Fruit fly (Drosophila melanogaster): Measurements from ENCODE around the gene CG34112.

The CG34112 gene

DNA sequence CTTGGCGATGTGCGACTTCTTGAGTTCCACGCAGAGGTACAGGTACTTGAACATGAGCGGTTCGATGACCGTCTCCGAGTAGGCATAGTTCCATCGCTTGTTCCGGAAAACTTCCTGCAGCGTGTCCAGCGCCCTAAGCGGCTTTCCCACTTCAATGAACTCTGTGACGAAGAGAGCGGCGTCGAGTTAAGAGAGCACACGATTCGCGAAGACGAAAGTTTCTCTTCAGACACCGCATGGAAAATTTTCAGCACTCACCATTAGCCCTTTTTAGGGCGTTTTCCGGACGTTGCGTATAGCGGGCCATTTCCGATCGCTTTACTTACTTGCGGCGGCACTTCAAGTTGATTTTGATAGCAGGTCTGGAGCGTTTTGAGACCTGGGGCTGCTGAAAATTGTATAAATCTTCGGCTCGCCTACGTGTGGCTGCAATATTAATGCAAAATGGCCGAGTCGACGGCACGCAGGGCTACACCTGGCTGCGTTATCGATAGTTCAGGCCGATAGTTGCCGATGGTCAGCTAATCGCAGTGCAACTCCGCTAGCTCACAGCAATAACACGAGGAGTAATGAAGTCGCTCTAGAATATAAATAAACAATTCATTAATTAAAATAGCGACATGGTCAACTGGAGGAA lies 39.5 kb upstream of the CG34112 start, which contains the start of the genes eIF3a and CG1074 (continued):
- TF ChIP-seq ERR (GFP tag; optimal IDR thresholded peaks at IDR 0.05): peak; percentile 68
- TF ChIP-seq CG3407 (GFP tag; optimal IDR thresholded peaks at IDR 0.05): peak; percentile 50
- peak; percentile 60 for TF ChIP-seq schlank (tag; optimal IDR thresholded peaks at IDR 0.05)
- peak; percentile 9 for TF ChIP-seq cg (GFP tag; optimal IDR thresholded peaks at IDR 0.05)
- peak; percentile 61 for TF ChIP-seq HLH54F (GFP tag; optimal IDR thresholded peaks at IDR 0.05)
- no peak for TF ChIP-seq unpg (GFP tag; optimal IDR thresholded peaks at IDR 0.05)
- peak; percentile 0 for TF ChIP-seq fu2 (GFP tag; optimal IDR thresholded peaks at IDR 0.05)
- peak; percentile 73 for TF ChIP-seq BtbVII (GFP tag; optimal IDR thresholded peaks at IDR 0.05)
- peak; percentile 100 for TF ChIP-seq CG2116 (GFP tag; optimal IDR thresholded peaks at IDR 0.05)
- peak; percentile 70 for TF ChIP-seq NC2β (GFP tag; optimal IDR thresholded peaks at IDR 0.05)
- TF ChIP-seq gro (GFP tag; optimal IDR thresholded peaks at IDR 0.05): peak; percentile 75
- peak; percentile 82 for TF ChIP-seq Fer1 (GFP tag; optimal IDR thresholded peaks at IDR 0.05)
- TF ChIP-seq Fer3 (tag; optimal IDR thresholded peaks at IDR 0.05): peak; percentile 64
- TF ChIP-seq lola (GFP tag; optimal IDR thresholded peaks at IDR 0.05): peak in 1 of 3 experiments; percentile 2
- TF ChIP-seq trem (tag; optimal IDR thresholded peaks at IDR 0.05): peak; percentile 83
- TF ChIP-seq Neu2 (GFP tag; optimal IDR thresholded peaks at IDR 0.05; ENCODE audit: borderline replicate concordance): peak; percentile 62
- peak; percentile 59 for TF ChIP-seq Dip3 (GFP tag; optimal IDR thresholded peaks at IDR 0.05)
- peak; percentile 96 for TF ChIP-seq MBD-R2 (GFP tag; IDR thresholded peaks at IDR 0.05)
- TF ChIP-seq CG31441 (GFP tag; IDR thresholded peaks at IDR 0.05): no peak; the same call in 1 of the 2 replicates
- no peak for TF ChIP-seq cato (GFP tag; optimal IDR thresholded peaks at IDR 0.05; ENCODE audit: borderline replicate concordance)
- TF ChIP-seq salm (tag; optimal IDR thresholded peaks at IDR 0.05): peak; percentile 8
- TF ChIP-seq ato (GFP tag; IDR thresholded peaks at IDR 0.05; ENCODE audit: partially characterized antibody): peak; percentile 98
- peak; percentile 65 for TF ChIP-seq wek (GFP tag; optimal IDR thresholded peaks at IDR 0.05)
- peak; percentile 35 for TF ChIP-seq CG5245 (GFP tag; optimal IDR thresholded peaks at IDR 0.05)
- TF ChIP-seq disco-r (GFP tag; optimal IDR thresholded peaks at IDR 0.05): peak; percentile 35
- peak; percentile 51 for TF ChIP-seq CG9817 (tag; optimal IDR thresholded peaks at IDR 0.05)
- no peak for TF ChIP-seq gsb-n (tag; optimal IDR thresholded peaks at IDR 0.05)
- TF ChIP-seq CG11398 (GFP tag; optimal IDR thresholded peaks at IDR 0.05): peak; percentile 55
- peak; percentile 75 for TF ChIP-seq CG11247 (GFP tag; IDR thresholded peaks at IDR 0.05)
- TF ChIP-seq CG17359 (tag; optimal IDR thresholded peaks at IDR 0.05): peak; percentile 62
- TF ChIP-seq az2 (GFP tag; optimal IDR thresholded peaks at IDR 0.05): peak; percentile 30
- peak; percentile 70 for TF ChIP-seq Myb (GFP tag; optimal IDR thresholded peaks at IDR 0.05)
- peak; percentile 13 for TF ChIP-seq CG15479 (GFP tag; optimal IDR thresholded peaks at IDR 0.05)
- TF ChIP-seq zen2 (GFP tag; IDR thresholded peaks at IDR 0.05; ENCODE audit: partially characterized antibody): peak; percentile 87
- peak; percentile 82 for TF ChIP-seq CG13894 (tag; optimal IDR thresholded peaks at IDR 0.05)
- TF ChIP-seq odd (GFP tag; optimal IDR thresholded peaks at IDR 0.05): peak; percentile 67
- peak; percentile 80 for TF ChIP-seq CG32532 (GFP tag; IDR thresholded peaks at IDR 0.05)
- no peak for TF ChIP-seq oc (tag; optimal IDR thresholded peaks at IDR 0.05)
- TF ChIP-seq CG12219 (GFP tag; optimal IDR thresholded peaks at IDR 0.05): peak; percentile 35
- no peak for TF ChIP-seq CG5180 (GFP tag; optimal IDR thresholded peaks at IDR 0.05)
- TF ChIP-seq Awh (GFP tag; IDR thresholded peaks at IDR 0.05): peak; percentile 32; the same call in 1 of the 2 replicates
- TF ChIP-seq CHES-1-like (GFP tag; optimal IDR thresholded peaks at IDR 0.05): peak; percentile 75
- TF ChIP-seq sens (GFP tag): peak; percentile 96
- TF ChIP-seq CrebB (tag; optimal IDR thresholded peaks at IDR 0.05): peak; percentile 70
- TF ChIP-seq sc (optimal IDR thresholded peaks at IDR 0.05): no peak
- no peak for TF ChIP-seq sc (GFP tag; optimal IDR thresholded peaks at IDR 0.05)
- TF ChIP-seq Optix (GFP tag; IDR thresholded peaks at IDR 0.05): peak; percentile 60; the same call in 2 of the 3 replicates
- TF ChIP-seq chn (GFP tag; optimal IDR thresholded peaks at IDR 0.05): peak; percentile 56
- TF ChIP-seq Dp (GFP tag; optimal IDR thresholded peaks at IDR 0.05): peak; percentile 51
